Worm (Caenorhabditis elegans) whole organism, young adult: ENCODE results near the gene B0336.12.

ENCODE experiments used
- B0019.2 ChIP-seq: fragments of 200-800 bp; sonication (Bioruptor generic); conservative IDR thresholded peaks from 2 replicates; pipeline ENCODE4 v1.3.6; 2022; ENCODE audit warnings: missing genetic modification reagents, missing genetic modification characterization, missing compliant biosample characterization
- B0035.1 ChIP-seq: sonication (generic microtip); optimal IDR thresholded peaks from 2 replicates; lab custom pipeline; 2016; ENCODE audit warnings: missing genetic modification characterization, mild to moderate bottlenecking, missing compliant biosample characterization, missing genotype, missing genetic modification reagents
- B0336.3 ChIP-seq: fragments of 200-800 bp; sonication (Bioruptor generic); IDR thresholded peaks from 2 replicates; pipeline ENCODE4 v1.3.6; 2022; ENCODE audit warnings: missing genetic modification characterization, missing compliant biosample characterization
- D2030.7 ChIP-seq: fragments of 200-800 bp; sonication (Bioruptor generic); IDR thresholded peaks from 2 replicates; pipeline ENCODE4 v1.3.6; 2022; ENCODE audit warnings: missing genetic modification reagents, missing genetic modification characterization, missing compliant biosample characterization
- F33H1.4 ChIP-seq: fragments of 200-800 bp; sonication (Bioruptor generic); IDR thresholded peaks from 2 replicates; pipeline ENCODE4 v1.3.6; 2022; ENCODE audit warnings: missing genetic modification reagents, missing genetic modification characterization, missing compliant biosample characterization
- F55B11.4 ChIP-seq: sonication (generic microtip); optimal IDR thresholded peaks from 2 replicates; lab custom pipeline; 2016; ENCODE audit warnings: missing compliant biosample characterization, missing genetic modification characterization, borderline replicate concordance; ENCODE audit not compliant: insufficient read depth
- K12H6.12 ChIP-seq: fragments of 200-800 bp; sonication (Bioruptor generic); optimal IDR thresholded peaks from 2 replicates; lab custom pipeline; 2018; ENCODE audit warnings: mild to moderate bottlenecking, missing genetic modification characterization, missing compliant biosample characterization
- T26A5.8 ChIP-seq: sonication (generic microtip); optimal IDR thresholded peaks from 2 replicates; lab custom pipeline; 2016; ENCODE audit warnings: missing genetic modification characterization, missing compliant biosample characterization
- Y53G8AR.9 ChIP-seq: fragments of 200-800 bp; sonication (Bioruptor generic); conservative IDR thresholded peaks from 2 replicates; pipeline ENCODE4 v1.3.6; 2022; ENCODE audit warnings: missing genetic modification reagents, missing genetic modification characterization, missing compliant biosample characterization
- Y79H2A.3 ChIP-seq: fragments of 200-800 bp; sonication (Bioruptor generic); conservative IDR thresholded peaks from 2 replicates; pipeline ENCODE4 v1.3.6; 2022; ENCODE audit warnings: missing genetic modification reagents, missing genetic modification characterization, missing compliant biosample characterization
- Y95B8A.8 ChIP-seq: fragments of 200-800 bp; sonication (Bioruptor generic); IDR thresholded peaks from 2 replicates; pipeline ENCODE4 v1.3.6; 2022; ENCODE audit warnings: missing genetic modification reagents, missing genetic modification characterization, missing compliant biosample characterization
- aptf-2 ChIP-seq: fragments of 200-800 bp; sonication (Bioruptor generic); conservative IDR thresholded peaks from 2 replicates; pipeline ENCODE4 v1.3.6; 2022; ENCODE audit warnings: missing genetic modification reagents, missing genetic modification characterization, missing compliant biosample characterization
- aptf-3 ChIP-seq: fragments of 200-800 bp; sonication (Bioruptor generic); IDR thresholded peaks from 2 replicates; pipeline ENCODE4 v1.3.6; 2022; ENCODE audit warnings: missing genetic modification characterization, missing compliant biosample characterization
- attf-3 ChIP-seq: fragments of 200-800 bp; sonication (Bioruptor generic); conservative IDR thresholded peaks from 2 replicates; pipeline ENCODE4 v1.3.6; 2022; ENCODE audit warnings: missing genetic modification reagents, missing genetic modification characterization, missing compliant biosample characterization
- attf-6 ChIP-seq: fragments of 200-800 bp; sonication (Bioruptor generic); IDR thresholded peaks from 2 replicates; pipeline ENCODE4 v1.3.6; 2022; ENCODE audit warnings: missing genetic modification reagents, missing genetic modification characterization, missing compliant biosample characterization
- bed-2 ChIP-seq: fragments of 200-800 bp; sonication (Bioruptor generic); IDR thresholded peaks from 2 replicates; pipeline ENCODE4 v1.3.6; 2022; ENCODE audit warnings: missing genetic modification reagents, missing genetic modification characterization, missing compliant biosample characterization
- ccch-3 ChIP-seq: fragments of 200-800 bp; sonication (Bioruptor generic); optimal IDR thresholded peaks from 2 replicates; lab custom pipeline; 2018; ENCODE audit warnings: mild to moderate bottlenecking, missing genetic modification characterization, missing compliant biosample characterization
- ceh-100 ChIP-seq: fragments of 200-800 bp; sonication (Bioruptor generic); IDR thresholded peaks from 2 replicates; pipeline ENCODE4 v1.3.6; 2022; ENCODE audit warnings: missing genetic modification reagents, missing genetic modification characterization, missing compliant biosample characterization
- ceh-27 ChIP-seq: fragments of 200-800 bp; sonication (Bioruptor generic); optimal IDR thresholded peaks from 2 replicates; lab custom pipeline; 2018; ENCODE audit warnings: mild to moderate bottlenecking, missing genetic modification characterization, moderate library complexity, missing compliant biosample characterization
- ceh-58 ChIP-seq: fragments of 200-800 bp; sonication (Bioruptor generic); IDR thresholded peaks from 2 replicates; pipeline ENCODE4 v1.3.6; 2022; ENCODE audit warnings: missing genetic modification characterization, missing compliant biosample characterization
- chd-7 ChIP-seq: sonication (generic microtip); optimal IDR thresholded peaks from 2 replicates; lab custom pipeline; 2016; ENCODE audit warnings: mild to moderate bottlenecking, missing genetic modification characterization, moderate library complexity, missing compliant biosample characterization
- dpl-1 ChIP-seq: fragments of 150-350 bp; optimal IDR thresholded peaks from 2 replicates; lab custom pipeline; 2014; ENCODE audit warnings: missing biosample characterization, missing genetic modification reagents, missing genetic modification characterization
- efl-1 ChIP-seq: fragments of 150-350 bp; optimal IDR thresholded peaks from 2 replicates; lab custom pipeline; 2014; ENCODE audit warnings: missing biosample characterization, missing genetic modification reagents, missing genetic modification characterization
- ekl-4 ChIP-seq: fragments of 200-800 bp; sonication (Bioruptor generic); IDR thresholded peaks from 2 replicates; pipeline ENCODE4 v1.3.6; 2022; ENCODE audit warnings: missing genetic modification reagents, missing genetic modification characterization, missing compliant biosample characterization
- fkh-3 ChIP-seq: sonication (generic microtip); optimal IDR thresholded peaks from 2 replicates; lab custom pipeline; 2016; ENCODE audit warnings: mild to moderate bottlenecking, missing genetic modification characterization, missing compliant biosample characterization
- hmg-1.2 ChIP-seq: fragments of 200-800 bp; sonication (Bioruptor generic); IDR thresholded peaks from 2 replicates; pipeline ENCODE4 v1.3.6; 2022; ENCODE audit warnings: missing genetic modification reagents, missing genetic modification characterization, missing compliant biosample characterization
- hrde-1 ChIP-seq: sonication (generic microtip); optimal IDR thresholded peaks from 2 replicates; lab custom pipeline; 2016; ENCODE audit warnings: missing genetic modification characterization, mild to moderate bottlenecking, missing compliant biosample characterization, moderate library complexity, missing genotype, missing genetic modification reagents, borderline replicate concordance
- lag-1 ChIP-seq: fragments of 200-800 bp; sonication (Bioruptor generic); IDR thresholded peaks from 2 replicates; pipeline ENCODE4 v1.3.6; 2022; ENCODE audit warnings: missing genetic modification reagents, missing genetic modification characterization, missing compliant biosample characterization
- lin-35 ChIP-seq, 3 experiments: fragments of 150-350 bp in 2 of 3; sonication (generic microtip) in 1 of 3; optimal IDR thresholded peaks; 2 replicates each; lab custom pipeline; 2014 to 2018; ENCODE audit warnings: missing biosample characterization in 3 of 3, missing genetic modification characterization in 3 of 3, missing genetic modification reagents in 3 of 3
- lin-54 ChIP-seq: fragments of 200-800 bp; sonication (Bioruptor generic); optimal IDR thresholded peaks from 2 replicates; lab custom pipeline; 2018; ENCODE audit warnings: mild to moderate bottlenecking, missing genetic modification characterization, missing compliant biosample characterization
- lir-1 ChIP-seq: fragments of 200-800 bp; sonication (Bioruptor generic); conservative IDR thresholded peaks from 2 replicates; pipeline ENCODE4 v1.3.6; 2022; ENCODE audit warnings: missing genetic modification reagents, missing genetic modification characterization, missing compliant biosample characterization
- madf-10 ChIP-seq: sonication (generic microtip); optimal IDR thresholded peaks from 2 replicates; lab custom pipeline; 2016; ENCODE audit warnings: mild to moderate bottlenecking, missing genetic modification characterization, missing compliant biosample characterization
- madf-3 ChIP-seq: fragments of 200-800 bp; sonication (Bioruptor generic); IDR thresholded peaks from 2 replicates; pipeline ENCODE4 v1.3.6; 2022; ENCODE audit warnings: missing genetic modification reagents, missing genetic modification characterization, missing compliant biosample characterization
- madf-6 ChIP-seq: fragments of 200-800 bp; sonication (Bioruptor generic); IDR thresholded peaks from 2 replicates; pipeline ENCODE4 v1.3.6; 2022; ENCODE audit warnings: missing genetic modification reagents, missing genetic modification characterization, missing compliant biosample characterization
- madf-8 ChIP-seq: fragments of 200-800 bp; sonication (Bioruptor generic); conservative IDR thresholded peaks from 2 replicates; pipeline ENCODE4 v1.3.6; 2022; ENCODE audit warnings: missing genetic modification reagents, missing genetic modification characterization, missing compliant biosample characterization
- nhr-120 ChIP-seq: fragments of 200-800 bp; sonication (Bioruptor generic); IDR thresholded peaks from 2 replicates; pipeline ENCODE4 v1.3.6; 2022; ENCODE audit warnings: missing genetic modification characterization, missing compliant biosample characterization
- nhr-179 ChIP-seq: sonication (generic microtip); optimal IDR thresholded peaks from 2 replicates; lab custom pipeline; 2016; ENCODE audit warnings: mild to moderate bottlenecking, missing genetic modification characterization, missing compliant biosample characterization
- pbrm-1 ChIP-seq: fragments of 200-800 bp; sonication (Bioruptor generic); IDR thresholded peaks from 2 replicates; pipeline ENCODE4 v1.3.6; 2022; ENCODE audit warnings: missing genetic modification reagents, missing genetic modification characterization, missing compliant biosample characterization
- rcor-1 ChIP-seq: fragments of 200-800 bp; sonication (Bioruptor generic); IDR thresholded peaks from 2 replicates; pipeline ENCODE4 v1.3.6; 2022; ENCODE audit warnings: missing genetic modification reagents, missing genetic modification characterization, missing compliant biosample characterization
- rec-8 ChIP-seq, 2 experiments: sonication (generic microtip); optimal IDR thresholded peaks; 2 replicates each; lab custom pipeline; 2016; ENCODE audit warnings: mild to moderate bottlenecking in 2 of 2, missing genetic modification characterization in 2 of 2, missing genetic modification reagents in 2 of 2, missing genotype in 2 of 2, missing biosample characterization in 1 of 2, missing compliant biosample characterization in 1 of 2, moderate library complexity in 1 of 2
- snpc-1.3 ChIP-seq: sonication (generic microtip); optimal IDR thresholded peaks from 2 replicates; lab custom pipeline; 2017; ENCODE audit warnings: missing genetic modification characterization, mild to moderate bottlenecking, missing compliant biosample characterization, antibody characterized with exemption, moderate library complexity, missing genotype, missing genetic modification reagents; ENCODE audit not compliant: insufficient read depth
- snpc-3.4 ChIP-seq: sonication (generic microtip); optimal IDR thresholded peaks from 2 replicates; lab custom pipeline; 2017; ENCODE audit warnings: missing genetic modification characterization, mild to moderate bottlenecking, missing compliant biosample characterization, antibody characterized with exemption, moderate library complexity, missing genotype, missing genetic modification reagents
- tbp1 ChIP-seq: fragments of 200-800 bp; sonication (Bioruptor generic); optimal IDR thresholded peaks from 2 replicates; lab custom pipeline; 2018; ENCODE audit warnings: mild to moderate bottlenecking, missing genetic modification characterization, missing compliant biosample characterization
- tlf-1 ChIP-seq: fragments of 200-800 bp; sonication (Bioruptor generic); optimal IDR thresholded peaks from 2 replicates; lab custom pipeline; 2018; ENCODE audit warnings: mild to moderate bottlenecking, missing genetic modification characterization, missing compliant biosample characterization
- xnd-1 ChIP-seq: sonication (generic microtip); optimal IDR thresholded peaks from 2 replicates; lab custom pipeline; 2016; ENCODE audit warnings: missing genotype, missing genetic modification reagents, missing genetic modification characterization, missing compliant biosample characterization
- ztf-18 ChIP-seq: sonication (generic microtip); optimal IDR thresholded peaks from 2 replicates; lab custom pipeline; 2016; ENCODE audit warnings: missing genotype, mild to moderate bottlenecking, missing genetic modification characterization, missing compliant biosample characterization
- ztf-22 ChIP-seq: fragments of 200-800 bp; sonication (Bioruptor generic); optimal IDR thresholded peaks from 2 replicates; lab custom pipeline; 2018; ENCODE audit warnings: mild to moderate bottlenecking, missing genetic modification characterization, moderate library complexity, missing compliant biosample characterization
- ztf-28 ChIP-seq: fragments of 200-800 bp; sonication (Bioruptor generic); IDR thresholded peaks from 2 replicates; pipeline ENCODE4 v1.3.6; 2022; ENCODE audit warnings: missing genetic modification reagents, missing genetic modification characterization, missing compliant biosample characterization

B0336.12 gene

DNA sequence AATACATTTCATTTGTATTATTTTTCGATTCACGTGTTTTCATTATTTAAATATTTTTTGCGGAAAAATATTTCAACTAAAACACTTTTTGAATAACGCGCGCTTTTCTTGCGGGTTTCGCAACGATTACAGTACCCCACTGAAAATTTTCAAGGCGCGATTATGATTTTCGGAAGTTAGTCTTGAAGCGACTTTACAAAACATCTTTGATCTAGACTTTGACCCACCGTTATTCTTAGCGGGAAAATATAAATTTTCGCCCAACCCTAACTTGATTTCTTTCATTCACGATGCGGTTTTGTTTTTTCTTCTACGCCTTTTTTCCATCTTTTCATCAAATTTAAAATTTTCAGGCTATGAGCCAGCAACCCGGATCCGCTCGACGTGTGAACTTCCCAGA, 17.9 kb upstream of the B0336.12 start, which contains the start of gene egg-1 (continued):
- TF ChIP-seq F55B11.4 (tag; lab: Kevin White, UChicago) (no peak), lir-1 (peak; percentile 52; the same call in 1 of the 2 replicates), bed-2 (GFP tag; lab: Robert Waterston, UW) (no peak), ztf-28 (GFP tag; lab: Robert Waterston, UW) (0 out of 2 replicates have a peak, but pooled peaks have one; percentile 58), hmg-1.2 (GFP tag; lab: Robert Waterston, UW) (peak; percentile 61), snpc-3.4 (tag; lab: Kevin White, UChicago) (peak; percentile 93), rec-8 (tag; optimal IDR thresholded peaks at IDR 0.05; lab: Kevin White, UChicago) (no peak), ekl-4 (0 out of 2 replicates have a peak, but pooled peaks have one; percentile 59), pbrm-1 (GFP tag; lab: Robert Waterston, UW) (peak; percentile 67), fkh-3 (no peak), ztf-18 (tag; lab: Kevin White, UChicago) (peak; percentile 74), Y53G8AR.9 (GFP tag; lab: Robert Waterston, UW) (peak; percentile 44; the same call in 1 of the 2 replicates), madf-6 (GFP tag; lab: Robert Waterston, UW) (peak; percentile 99), F33H1.4 (GFP tag; lab: Robert Waterston, UW) (peak; percentile 98), ccch-3 (GFP tag; lab: Kevin White, UChicago) (no peak), lin-54 (peak; percentile 95), xnd-1 (tag; lab: Kevin White, UChicago) (peak; percentile 98), nhr-179 (tag; lab: Kevin White, UChicago) (no peak), madf-10 (tag; lab: Kevin White, UChicago) (no peak), nhr-120 (no peak), lag-1 (GFP tag; lab: Robert Waterston, UW) (no peak), tbp1 (GFP tag; lab: Kevin White, UChicago) (peak; percentile 65), Y79H2A.3 (GFP tag; lab: Robert Waterston, UW) (peak; percentile 50; the same call in 1 of the 2 replicates), dpl-1 (GFP tag; lab: Kevin White, UChicago) (peak; percentile 95), T26A5.8 (tag; lab: Kevin White, UChicago) (no peak), K12H6.12 (tag; lab: Kevin White, UChicago) (no peak), rcor-1 (GFP tag; lab: Robert Waterston, UW) (peak; percentile 83), Y95B8A.8 (GFP tag; lab: Robert Waterston, UW) (peak; percentile 93), B0035.1 (tag; lab: Kevin White, UChicago) (no peak), aptf-2 (peak; percentile 70; the same call in 1 of the 2 replicates), B0019.2 (peak; percentile 78), aptf-3 (GFP tag; lab: Robert Waterston, UW) (no peak), ceh-58 (no peak), madf-8 (GFP tag; lab: Robert Waterston, UW) (peak; percentile 95), attf-3 (GFP tag; lab: Robert Waterston, UW) (peak; percentile 17; the same call in 1 of the 2 replicates), ceh-27 (GFP tag; lab: Kevin White, UChicago) (no peak), snpc-1.3 (tag; lab: Kevin White, UChicago) (peak; percentile 93), hrde-1 (tag; lab: Kevin White, UChicago) (peak; percentile 8), ztf-22 (GFP tag; lab: Kevin White, UChicago) (no peak), B0336.3 (GFP tag; lab: Robert Waterston, UW) (peak; percentile 78), ceh-100 (GFP tag; lab: Robert Waterston, UW) (peak; percentile 53), attf-6 (0 out of 2 replicates have a peak, but pooled peaks have one; percentile 21), chd-7 (no peak), lin-35 (GFP tag; optimal IDR thresholded peaks at IDR 0.05; lab: Kevin White, UChicago) (peak in 2 of 3 experiments; percentile 51 to 62), efl-1 (GFP tag; lab: Kevin White, UChicago) (peak; percentile 98), madf-3 (peak; percentile 83), tlf-1 (peak; percentile 90), D2030.7 (peak; percentile 93)
